Worm (Caenorhabditis elegans): ENCODE measurements around the gene pho-5.

DNA sequence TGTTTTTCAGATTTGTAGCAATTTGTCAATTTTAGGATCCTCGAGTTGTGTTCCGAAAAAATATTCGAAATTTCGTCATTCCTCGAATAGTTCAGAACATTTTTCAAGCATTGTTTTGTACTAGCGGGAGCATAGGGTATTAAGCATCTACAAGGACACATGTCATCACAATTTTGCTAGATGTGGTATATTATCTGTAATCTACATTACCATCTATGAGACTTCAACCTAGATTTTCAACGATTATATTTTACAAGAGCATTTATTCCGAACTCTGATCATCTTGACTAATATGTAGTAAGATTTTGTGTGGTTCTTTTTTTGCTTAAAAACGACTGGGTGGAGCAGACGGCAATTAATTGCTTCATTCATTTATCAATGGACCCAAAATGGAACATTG, 22.7 kb downstream of the pho-5 start:
- TF ChIP-seq lin-15B (tag; optimal IDR thresholded peaks at IDR 0.05) (no peak), snpc-4 (tag; optimal IDR thresholded peaks at IDR 0.05) (no peak)
